Worm (Caenorhabditis elegans): ENCODE measurements around the gene ZC204.17.

- TF ChIP-seq snpc-4 (tag; optimal IDR thresholded peaks at IDR 0.05) (no peak), nhr-237 (tag; optimal IDR thresholded peaks at IDR 0.05) (no peak), pha-4 (tag; optimal IDR thresholded peaks at IDR 0.05) (no peak), lin-13 (tag; optimal IDR thresholded peaks at IDR 0.05) (no peak), sptf-1 (tag; optimal IDR thresholded peaks at IDR 0.05) (no peak), nhr-76 (tag; optimal IDR thresholded peaks at IDR 0.05) (no peak), unc-39 (tag; optimal IDR thresholded peaks at IDR 0.05) (no peak), ztf-11 (tag; optimal IDR thresholded peaks at IDR 0.05) (no peak), unc-62 (GFP tag; optimal IDR thresholded peaks at IDR 0.05) (no peak), unc-120 (tag; optimal IDR thresholded peaks at IDR 0.05; ENCODE audit: poor library complexity, severe bottlenecking) (no peak), nhr-12 (tag; optimal IDR thresholded peaks at IDR 0.05) (no peak), elt-3 (tag; optimal IDR thresholded peaks at IDR 0.05) (no peak), sem-2 (GFP tag; optimal IDR thresholded peaks at IDR 0.05) (no peak)
These were observed 42.7 kb upstream of the ZC204.17 start, which contains the start of the genes fbxb-18 and fbxb-19 for ce11 chrII:1688813-1689212.
